Fruit fly (Drosophila melanogaster): ENCODE measurements around the gene CG5217.
A peak's percentile ranks its signal among the peaks of the same experiment; 100 is the strongest.

Gene CG5217

DNA sequence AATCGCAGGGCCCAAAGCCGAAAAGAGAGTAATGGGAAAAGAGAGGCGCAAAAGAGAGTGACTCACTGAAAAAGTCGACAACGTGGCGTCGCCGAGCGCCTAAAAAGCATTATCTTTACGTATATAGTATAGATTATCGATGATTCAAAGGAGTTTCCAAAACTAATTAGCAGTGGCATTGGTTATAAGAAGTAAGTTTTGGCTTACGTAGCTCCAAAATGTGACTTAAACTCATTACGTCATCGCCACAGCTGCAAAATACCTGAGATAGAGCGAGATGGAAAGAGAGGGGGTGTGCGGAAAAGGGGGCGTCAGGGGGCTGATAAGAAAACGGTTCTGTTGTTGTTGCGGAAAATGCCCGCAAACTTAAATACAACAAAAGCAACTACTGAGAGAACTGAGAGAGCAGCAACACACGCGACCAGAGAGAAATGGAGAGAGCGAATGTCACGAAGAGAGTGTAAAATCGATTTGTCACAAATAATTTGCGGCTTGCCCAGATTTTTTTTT is 22.4 kb downstream of the CG5217 start (continued):
- TF ChIP-seq kah (GFP tag; optimal IDR thresholded peaks at IDR 0.05) (no peak), CG4360 (GFP tag; IDR thresholded peaks at IDR 0.05) (peak; percentile 75), abd-A (tag; optimal IDR thresholded peaks at IDR 0.05) (peak; percentile 59), Hr78 (GFP tag; optimal IDR thresholded peaks at IDR 0.05) (peak in 1 of 2 experiments; percentile 6)

- peak; percentile 45 for TF ChIP-seq grn (GFP tag; optimal IDR thresholded peaks at IDR 0.05)
- TF ChIP-seq CG34224 (GFP tag; IDR thresholded peaks at IDR 0.05; ENCODE audit: partially characterized antibody): no peak
- peak; percentile 26 for TF ChIP-seq Nf-YB (GFP tag; optimal IDR thresholded peaks at IDR 0.05)
- peak; percentile 30 for TF ChIP-seq CG31365 (tag; optimal IDR thresholded peaks at IDR 0.05)
- no peak for TF ChIP-seq CG8290 (GFP tag; optimal IDR thresholded peaks at IDR 0.05)
- TF ChIP-seq CG8290 (tag; optimal IDR thresholded peaks at IDR 0.05): peak in 1 of 2 experiments; percentile 56
- TF ChIP-seq slou (GFP tag; optimal IDR thresholded peaks at IDR 0.05): no peak
- TF ChIP-seq Hey (tag; optimal IDR thresholded peaks at IDR 0.05): peak; percentile 70
- TF ChIP-seq Nf-YA (GFP tag; IDR thresholded peaks at IDR 0.05): no peak
- no peak for TF ChIP-seq Blimp-1 (GFP tag; optimal IDR thresholded peaks at IDR 0.05)
- no peak for TF ChIP-seq ab (GFP tag; optimal IDR thresholded peaks at IDR 0.05)
- TF ChIP-seq ftz-f1 (GFP tag; optimal IDR thresholded peaks at IDR 0.05): peak; percentile 20
- TF ChIP-seq CG15269 (tag; optimal IDR thresholded peaks at IDR 0.05): peak; percentile 41
- TF ChIP-seq ci (GFP tag; IDR thresholded peaks at IDR 0.05): peak; percentile 17; the same call in 1 of the 3 replicates
- TF ChIP-seq CG14014 (GFP tag; IDR thresholded peaks at IDR 0.05): peak; percentile 34; the same call in 1 of the 2 replicates
- peak; percentile 16; the same call in 1 of the 2 replicates for TF ChIP-seq Drgx (GFP tag; IDR thresholded peaks at IDR 0.05)
- no peak for TF ChIP-seq CG13123 (GFP tag; optimal IDR thresholded peaks at IDR 0.05)
- TF ChIP-seq abd-A (tag; optimal IDR thresholded peaks at IDR 0.05): peak; percentile 51
- TF ChIP-seq Eip74EF (GFP tag; optimal IDR thresholded peaks at IDR 0.05): peak in 1 of 2 experiments; percentile 59
- TF ChIP-seq CG7556 (GFP tag; optimal IDR thresholded peaks at IDR 0.05): no peak
- TF ChIP-seq gro (GFP tag; optimal IDR thresholded peaks at IDR 0.05): peak; percentile 62
- TF ChIP-seq CG34376 (GFP tag; optimal IDR thresholded peaks at IDR 0.05): peak; percentile 90
- TF ChIP-seq Deaf1 (tag; optimal IDR thresholded peaks at IDR 0.05): peak; percentile 75
- no peak for TF ChIP-seq grau (tag; optimal IDR thresholded peaks at IDR 0.05)
- TF ChIP-seq CG10654 (GFP tag; optimal IDR thresholded peaks at IDR 0.05): no peak
- TF ChIP-seq cwo (GFP tag; optimal IDR thresholded peaks at IDR 0.05): peak; percentile 96
- TF ChIP-seq CG13894 (tag; optimal IDR thresholded peaks at IDR 0.05): peak; percentile 61
- TF ChIP-seq Med (GFP tag): peak; percentile 77
- no peak for TF ChIP-seq esg (GFP tag; conservative IDR thresholded peaks at IDR 0.05)
- TF ChIP-seq peb (GFP tag; IDR thresholded peaks at IDR 0.05): no peak
- no peak for TF ChIP-seq z (GFP tag; IDR thresholded peaks at IDR 0.05)
- peak; percentile 48 for TF ChIP-seq CG12071 (GFP tag; optimal IDR thresholded peaks at IDR 0.05)
- peak; percentile 91 for TF ChIP-seq crol (GFP tag; IDR thresholded peaks at IDR 0.05)
- TF ChIP-seq Fer1 (GFP tag; optimal IDR thresholded peaks at IDR 0.05): peak; percentile 48
- TF ChIP-seq sqz (GFP tag; optimal IDR thresholded peaks at IDR 0.05): peak; percentile 42
- TF ChIP-seq CG6175 (GFP tag; IDR thresholded peaks at IDR 0.05): 0 out of 3 replicates have a peak, but pooled peaks have one; percentile 34
- TF ChIP-seq exex (tag; optimal IDR thresholded peaks at IDR 0.05): peak; percentile 93
- 0 out of 2 replicates have a peak, but pooled peaks have one; percentile 29 for TF ChIP-seq CG14441 (GFP tag; IDR thresholded peaks at IDR 0.05)
- TF ChIP-seq chinmo (GFP tag; IDR thresholded peaks at IDR 0.05; ENCODE audit: partially characterized antibody): peak; percentile 91; the same call in 3 of the 4 replicates
- peak; percentile 36; the same call in 1 of the 2 replicates for TF ChIP-seq wdn (GFP tag; IDR thresholded peaks at IDR 0.05)
- no peak for TF ChIP-seq knrl (GFP tag; IDR thresholded peaks at IDR 0.05; ENCODE audit: partially characterized antibody)
- peak; percentile 53 for TF ChIP-seq CG13296 (GFP tag; optimal IDR thresholded peaks at IDR 0.05)
- no peak for TF ChIP-seq al (GFP tag; IDR thresholded peaks at IDR 0.05)
- TF ChIP-seq Nf-YC (tag; optimal IDR thresholded peaks at IDR 0.05): peak; percentile 73
- TF ChIP-seq Atf6 (GFP tag; IDR thresholded peaks at IDR 0.05): peak; percentile 44
These were observed 24.6 kb downstream of the CG5217 start for dm6 chr3R:19223369-19223768.

All from whole organism, embryonic.